Fruit fly (Drosophila melanogaster) whole organism, embryonic: ENCODE data around the gene Amacr.

Experiments
- BEAF-32 ChIP-seq: fragments of 200-800 bp; sonication (Bioruptor generic); optimal IDR thresholded peaks from 3 replicates; lab custom pipeline; 2017; ENCODE audit warnings: missing biosample characterization, missing genetic modification characterization, mild to moderate bottlenecking, moderate library complexity, missing genetic modification reagents
- Blimp-1 ChIP-seq: fragments of 200-800 bp; sonication (Bioruptor generic); optimal IDR thresholded peaks from 3 replicates; lab custom pipeline; 2018; ENCODE audit warnings: missing biosample characterization, missing genetic modification characterization, mild to moderate bottlenecking, moderate library complexity, missing genetic modification reagents
- BtbVII ChIP-seq: fragments of 200-800 bp; sonication (Bioruptor generic); optimal IDR thresholded peaks from 3 replicates; lab custom pipeline; 2017; ENCODE audit warnings: missing biosample characterization, mild to moderate bottlenecking, missing genetic modification characterization
- CG10267 ChIP-seq: fragments of 200-800 bp; sonication (Bioruptor generic); optimal IDR thresholded peaks from 2 replicates; lab custom pipeline; 2018; ENCODE audit warnings: missing biosample characterization, mild to moderate bottlenecking, missing genetic modification characterization, moderate library complexity
- CG12659 ChIP-seq: fragments of 200-800 bp; sonication (Bioruptor generic); optimal IDR thresholded peaks from 3 replicates; lab custom pipeline; 2017; ENCODE audit warnings: mild to moderate bottlenecking, missing biosample characterization, missing genetic modification reagents, missing genetic modification characterization
- CG13424 ChIP-seq: fragments of 200-800 bp; sonication (Bioruptor generic); optimal IDR thresholded peaks from 2 replicates; lab custom pipeline; 2019; ENCODE audit warnings: missing biosample characterization, mild to moderate bottlenecking, missing genetic modification characterization, moderate library complexity
- CG13775 ChIP-seq: fragments of 200-800 bp; sonication (Bioruptor generic); optimal IDR thresholded peaks from 3 replicates; lab custom pipeline; 2017; ENCODE audit warnings: missing biosample characterization, mild to moderate bottlenecking, missing genetic modification characterization
- CG18011 ChIP-seq: fragments of 200-800 bp; sonication (Bioruptor generic); optimal IDR thresholded peaks from 2 replicates; lab custom pipeline; 2017; ENCODE audit warnings: missing biosample characterization, missing genetic modification characterization, mild to moderate bottlenecking, moderate library complexity, missing genotype
- CG30431 ChIP-seq: fragments of 200-800 bp; sonication (Bioruptor generic); optimal IDR thresholded peaks from 2 replicates; lab custom pipeline; 2017; ENCODE audit warnings: missing biosample characterization, missing genetic modification characterization
- CG34376 ChIP-seq: fragments of 200-800 bp; sonication (Bioruptor generic); optimal IDR thresholded peaks from 2 replicates; lab custom pipeline; 2018; ENCODE audit warnings: missing biosample characterization, mild to moderate bottlenecking, missing genetic modification characterization
- CG3995 ChIP-seq: fragments of 200-800 bp; sonication (Bioruptor generic); optimal IDR thresholded peaks from 3 replicates; lab custom pipeline; 2016; ENCODE audit warnings: missing biosample characterization, missing genetic modification characterization
- CG4730 ChIP-seq: fragments of 200-800 bp; sonication (Bioruptor generic); IDR thresholded peaks from 2 replicates; pipeline ENCODE4 v1.3.6; 2022; ENCODE audit warnings: missing biosample characterization, missing genetic modification characterization
- CG6272 ChIP-seq: fragments of 200-800 bp; sonication (Bioruptor generic); IDR thresholded peaks from 2 replicates; pipeline ENCODE4 v1.3.6; 2022; ENCODE audit warnings: missing biosample characterization, missing genetic modification characterization
- CG8944 ChIP-seq: fragments of 200-800 bp; sonication (Bioruptor generic); optimal IDR thresholded peaks from 3 replicates; lab custom pipeline; 2016; ENCODE audit warnings: missing biosample characterization, missing genetic modification characterization
- CG9215 ChIP-seq: fragments of 200-800 bp; sonication (Bioruptor generic); IDR thresholded peaks from 2 replicates; pipeline ENCODE4 v1.3.6; 2022; ENCODE audit warnings: missing biosample characterization, missing genetic modification characterization
- CG9727 ChIP-seq: fragments of 200-800 bp; sonication (Bioruptor generic); optimal IDR thresholded peaks from 3 replicates; lab custom pipeline; 2017; ENCODE audit warnings: missing biosample characterization, mild to moderate bottlenecking, missing genetic modification characterization
- CkIIα-i1 ChIP-seq: fragments of 200-800 bp; sonication (Bioruptor generic); IDR thresholded peaks from 2 replicates; pipeline ENCODE4 v1.3.6; 2022; ENCODE audit warnings: missing biosample characterization, missing genetic modification characterization
- Dfd ChIP-seq, 2 experiments: fragments of >200 bp; optimal IDR thresholded peaks; 2 replicates each; lab custom pipeline; 2017; ENCODE audit warnings: missing biosample characterization in 2 of 2, missing genetic modification characterization in 2 of 2
- Ets65A ChIP-seq: fragments of 200-800 bp; sonication (Bioruptor generic); peaks from one replicate; lab custom pipeline; 2016; ENCODE audit warnings: missing biosample characterization, missing genetic modification characterization
- GATAe ChIP-seq: fragments of 200-800 bp; sonication (Bioruptor generic); conservative IDR thresholded peaks from 2 replicates; pipeline ENCODE4 v1.3.6; 2022; ENCODE audit warnings: missing biosample characterization, missing genetic modification characterization
- Myb ChIP-seq: fragments of 200-800 bp; sonication (Bioruptor generic); optimal IDR thresholded peaks from 2 replicates; lab custom pipeline; 2016; ENCODE audit warnings: missing biosample characterization, missing genetic modification characterization
- NK7.1 ChIP-seq: fragments of 200-800 bp; sonication (Bioruptor generic); optimal IDR thresholded peaks from 3 replicates; lab custom pipeline; 2016; ENCODE audit warnings: missing biosample characterization, missing genetic modification characterization
- Ravus ChIP-seq: fragments of 200-800 bp; sonication (Bioruptor generic); IDR thresholded peaks from 2 replicates; pipeline ENCODE4 v1.3.6; 2022; ENCODE audit warnings: missing biosample characterization, missing genetic modification characterization
- Rfx ChIP-seq: fragments of 200-800 bp; sonication (Bioruptor generic); IDR thresholded peaks from 2 replicates; pipeline ENCODE4 v1.3.6; 2022; ENCODE audit warnings: missing biosample characterization, missing genetic modification characterization
- Sox102F ChIP-seq: fragments of 200-800 bp; sonication (Bioruptor generic); optimal IDR thresholded peaks from 2 replicates; lab custom pipeline; 2018; ENCODE audit warnings: missing biosample characterization, mild to moderate bottlenecking, missing genetic modification characterization, moderate library complexity
- abd-A ChIP-seq: fragments of 200-800 bp; sonication (Bioruptor generic); optimal IDR thresholded peaks from 3 replicates; lab custom pipeline; 2019; ENCODE audit warnings: missing biosample characterization, mild to moderate bottlenecking, missing genetic modification characterization, moderate library complexity
- chn ChIP-seq: fragments of 200-800 bp; sonication (Bioruptor generic); optimal IDR thresholded peaks from 2 replicates; lab custom pipeline; 2016; ENCODE audit warnings: missing biosample characterization, missing genetic modification characterization
- dan ChIP-seq: fragments of 200-800 bp; sonication (Bioruptor generic); IDR thresholded peaks from 2 replicates; pipeline ENCODE4 v1.3.6; 2022; ENCODE audit warnings: missing biosample characterization, missing genetic modification characterization
- dysf ChIP-seq: fragments of 200-800 bp; sonication (Bioruptor generic); IDR thresholded peaks from 3 replicates; pipeline ENCODE4 v1.3.6; 2022; ENCODE audit warnings: missing biosample characterization, missing genetic modification characterization
- ems ChIP-seq: fragments of 200-800 bp; sonication (Bioruptor generic); optimal IDR thresholded peaks from 3 replicates; lab custom pipeline; 2016; ENCODE audit warnings: missing biosample characterization, missing genetic modification characterization
- fd102C ChIP-seq: fragments of 200-800 bp; sonication (Bioruptor generic); optimal IDR thresholded peaks from 2 replicates; lab custom pipeline; 2018; ENCODE audit warnings: missing biosample characterization, mild to moderate bottlenecking, missing genetic modification characterization, moderate library complexity
- gro ChIP-seq: fragments of 200-800 bp; sonication (Bioruptor generic); optimal IDR thresholded peaks from 2 replicates; lab custom pipeline; 2016; ENCODE audit warnings: missing biosample characterization, missing genetic modification characterization
- her ChIP-seq: fragments of 200-800 bp; sonication (Bioruptor generic); optimal IDR thresholded peaks from 2 replicates; lab custom pipeline; 2016; ENCODE audit warnings: missing biosample characterization, missing genetic modification characterization
- ind ChIP-seq: fragments of 200-800 bp; sonication (Bioruptor generic); optimal IDR thresholded peaks from 3 replicates; lab custom pipeline; 2016; ENCODE audit warnings: missing biosample characterization, missing genetic modification characterization
- ken ChIP-seq: fragments of 200-800 bp; sonication (Bioruptor generic); IDR thresholded peaks from 3 replicates; pipeline ENCODE4 v1.3.6; 2022; ENCODE audit warnings: missing biosample characterization, missing genetic modification characterization
- maf-S ChIP-seq: fragments of 200-800 bp; sonication (Bioruptor generic); optimal IDR thresholded peaks from 2 replicates; lab custom pipeline; 2016; ENCODE audit warnings: missing biosample characterization, missing genetic modification characterization
- p53 ChIP-seq: fragments of 200-800 bp; sonication (Bioruptor generic); optimal IDR thresholded peaks from 2 replicates; lab custom pipeline; 2016; ENCODE audit warnings: missing biosample characterization, missing genetic modification characterization
- peb ChIP-seq: fragments of 200-800 bp; sonication (Bioruptor generic); IDR thresholded peaks from 2 replicates; pipeline ENCODE4 v1.3.6; 2022; ENCODE audit warnings: missing biosample characterization, missing genetic modification characterization
- prd ChIP-seq, 3 experiments: fragments of >200 bp in 2 of 3; fragments of 200-800 bp in 1 of 3; sonication (Bioruptor generic) in 1 of 3; optimal IDR thresholded peaks in 2 of 3; IDR thresholded peaks in 1 of 3; 2 replicates in 2 of 3; 3 replicates in 1 of 3; pipeline versions ENCODE4 v1.3.6 to Lab custom; 2017 to 2022; ENCODE audit warnings: missing biosample characterization in 1 of 3, missing genetic modification characterization in 1 of 3
- sob ChIP-seq: fragments of 200-800 bp; sonication (Bioruptor generic); IDR thresholded peaks from 2 replicates; pipeline ENCODE4 v1.3.6; 2022; ENCODE audit warnings: missing biosample characterization, missing genetic modification characterization
- trem ChIP-seq: fragments of 200-800 bp; optimal IDR thresholded peaks from 3 replicates; lab custom pipeline; 2019; ENCODE audit warnings: missing biosample characterization, mild to moderate bottlenecking, missing genetic modification characterization, moderate library complexity
- tx ChIP-seq: fragments of 200-800 bp; sonication (Bioruptor generic); optimal IDR thresholded peaks from 2 replicates; lab custom pipeline; 2016; ENCODE audit warnings: missing biosample characterization, missing genetic modification characterization
- zfh2 ChIP-seq: fragments of 200-800 bp; sonication (Bioruptor generic); optimal IDR thresholded peaks from 2 replicates; lab custom pipeline; 2016; ENCODE audit warnings: missing biosample characterization, missing genetic modification characterization

Gene Amacr

DNA sequence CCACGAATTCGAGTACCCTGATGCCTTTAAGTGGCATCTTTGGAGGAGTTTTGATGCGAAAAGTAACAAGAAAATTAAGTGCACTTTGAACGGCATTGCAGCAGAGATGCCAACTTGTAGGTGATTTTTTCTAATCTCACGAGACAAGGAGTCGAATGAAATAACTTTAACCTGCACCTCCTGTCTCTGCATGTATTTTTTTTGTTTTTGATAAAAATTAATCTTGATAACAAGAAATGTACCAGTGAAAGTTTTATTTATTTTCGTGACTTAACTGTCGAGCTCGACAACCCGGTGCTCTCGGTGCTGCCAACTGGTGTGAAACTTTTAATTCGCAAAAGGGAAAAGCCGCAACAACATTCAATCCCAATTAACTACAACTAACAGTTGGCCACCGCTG lies at the start of gene Amacr, which contains the start of gene Ns4 (continued):
- TF ChIP-seq CG9727 (GFP tag; lab: Kevin White, UChicago) (peak; percentile 48), tx (peak; percentile 65), GATAe (GFP tag; lab: Robert Waterston, UW) (no peak), CG13775 (peak; percentile 60), p53 (peak; percentile 28), Blimp-1 (no peak), gro (peak; percentile 41), BEAF-32 (GFP tag; lab: Kevin White, UChicago) (peak; percentile 59), Dfd (GFP tag; optimal IDR thresholded peaks at IDR 0.05; lab: Kevin White, UChicago) (no peak), CG13424 (tag; lab: Kevin White, UChicago) (peak; percentile 65), Sox102F (no peak), CG6272 (GFP tag; lab: Robert Waterston, UW) (no peak), CG30431 (GFP tag; lab: Kevin White, UChicago) (peak; percentile 13), BtbVII (no peak), sob (GFP tag; lab: Robert Waterston, UW) (peak; percentile 72), CG4730 (0 out of 2 replicates have a peak, but pooled peaks have one; percentile 31), CG3995 (peak; percentile 91), maf-S (GFP tag; lab: Kevin White, UChicago) (peak; percentile 36), dysf (GFP tag; lab: Robert Waterston, UW) (peak; percentile 61; the same call in 2 of the 3 replicates), prd (optimal IDR thresholded peaks at IDR 0.05; lab: Kevin White, UChicago) (no peak), prd (GFP tag; IDR thresholded peaks at IDR 0.05; lab: Robert Waterston, UW) (peak; percentile 46; the same call in 1 of the 3 replicates), Ets65A (GFP tag; lab: Kevin White, UChicago) (peak; percentile 85), CG9215 (GFP tag; lab: Robert Waterston, UW) (no peak), Myb (GFP tag; lab: Kevin White, UChicago) (peak; percentile 71), fd102C (no peak), dan (GFP tag; lab: Robert Waterston, UW) (no peak), ken (GFP tag; lab: Robert Waterston, UW) (0 out of 3 replicates have a peak, but pooled peaks have one; percentile 28), CG34376 (peak; percentile 18), peb (GFP tag; lab: Robert Waterston, UW) (no peak), zfh2 (peak; percentile 73), NK7.1 (GFP tag; lab: Kevin White, UChicago) (peak; percentile 26), CG12659 (GFP tag; lab: Kevin White, UChicago) (peak; percentile 67), CG8944 (GFP tag; lab: Kevin White, UChicago) (peak; percentile 28), trem (tag; lab: Kevin White, UChicago) (peak; percentile 99), CkIIα-i1 (GFP tag; lab: Robert Waterston, UW) (no peak), abd-A (tag; lab: Kevin White, UChicago) (no peak), ind (GFP tag; lab: Kevin White, UChicago) (peak; percentile 30), CG10267 (tag; lab: Kevin White, UChicago) (peak; percentile 31), chn (GFP tag; lab: Kevin White, UChicago) (peak; percentile 65), Ravus (GFP tag; lab: Robert Waterston, UW) (no peak), ems (GFP tag; lab: Kevin White, UChicago) (peak; percentile 55), her (peak; percentile 47), Rfx (GFP tag; lab: Robert Waterston, UW) (peak; percentile 73), CG18011 (peak; percentile 40)
